Fruit fly (Drosophila melanogaster): ENCODE results near the gene CG32425.
A peak's percentile ranks its signal among the peaks of the same experiment; 100 is the strongest.

DNA sequence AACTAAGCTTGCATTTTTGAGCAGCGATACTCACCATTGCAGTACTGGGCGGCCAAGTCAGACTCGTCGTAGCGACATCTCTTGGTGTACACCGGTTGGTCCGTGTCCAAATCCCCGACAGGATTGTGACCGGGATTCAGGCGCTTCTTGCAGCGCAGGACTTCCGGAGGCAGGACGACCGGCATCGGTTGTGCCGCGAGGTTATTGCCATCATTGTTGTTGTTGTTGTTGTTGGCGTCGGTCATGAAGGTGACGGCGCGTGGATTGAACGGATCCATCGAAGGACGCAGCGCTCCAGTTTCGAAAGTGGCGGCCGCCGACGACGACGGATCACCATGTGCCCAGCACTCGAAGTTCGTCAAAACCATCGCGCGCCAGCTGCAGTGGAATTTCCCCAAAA is 24.5 kb upstream of the CG32425 start:
- TF ChIP-seq Pif1A (GFP tag; optimal IDR thresholded peaks at IDR 0.05) (no peak), rn (GFP tag; IDR thresholded peaks at IDR 0.05) (no peak), CG9948 (tag; optimal IDR thresholded peaks at IDR 0.05) (no peak), EcR (GFP tag; optimal IDR thresholded peaks at IDR 0.05) (peak; percentile 33), fd96Ca (GFP tag; IDR thresholded peaks at IDR 0.05) (no peak), CG13204 (GFP tag; optimal IDR thresholded peaks at IDR 0.05) (no peak), D1 (tag; optimal IDR thresholded peaks at IDR 0.05) (no peak), CG8159 (tag; optimal IDR thresholded peaks at IDR 0.05) (no peak), CG32121 (GFP tag; IDR thresholded peaks at IDR 0.05) (no peak)
